Worm (Caenorhabditis elegans) whole organism, L4 larva: ENCODE results near the gene Y46G5A.34.

Source experiments
- F10B5.3 ChIP-seq: sonication (generic microtip); optimal IDR thresholded peaks from 2 replicates; lab custom pipeline; 2016; ENCODE audit warnings: mild to moderate bottlenecking, missing genetic modification characterization, missing compliant biosample characterization
- R02D3.7 ChIP-seq: fragments of 150-350 bp; sonication (generic microtip); optimal IDR thresholded peaks from 3 replicates; lab custom pipeline; 2014; ENCODE audit warnings: missing biosample characterization, missing genetic modification characterization
- T20F7.1 ChIP-seq: fragments of 200-800 bp; sonication (Bioruptor generic); optimal IDR thresholded peaks from 2 replicates; lab custom pipeline; 2018; ENCODE audit warnings: mild to moderate bottlenecking, missing genetic modification characterization, missing compliant biosample characterization
- Y105C5A.15 ChIP-seq: fragments of 200-800 bp; sonication (Bioruptor generic); IDR thresholded peaks from 2 replicates; pipeline ENCODE4 v1.3.6; 2022; ENCODE audit warnings: missing genetic modification characterization, missing compliant biosample characterization
- Y5F2A.4 ChIP-seq: fragments of 200-800 bp; sonication (Bioruptor generic); optimal IDR thresholded peaks from 2 replicates; lab custom pipeline; 2018; ENCODE audit warnings: mild to moderate bottlenecking, missing genetic modification characterization, missing compliant biosample characterization
- ZK546.5 ChIP-seq, 2 experiments: sonication (generic microtip); optimal IDR thresholded peaks; 2 replicates each; lab custom pipeline; 2017; ENCODE audit warnings: missing biosample characterization in 2 of 2, missing genetic modification characterization in 2 of 2
- aly-2 ChIP-seq: sonication (generic microtip); optimal IDR thresholded peaks from 2 replicates; lab custom pipeline; 2018; ENCODE audit warnings: missing biosample characterization, missing genetic modification characterization
- arid-1 ChIP-seq: fragments of 200-800 bp; sonication (Bioruptor generic); conservative IDR thresholded peaks from 2 replicates; pipeline ENCODE4 v1.3.6; 2022; ENCODE audit warnings: missing genetic modification reagents, missing genetic modification characterization, missing compliant biosample characterization
- ceh-44 ChIP-seq: fragments of 200-800 bp; sonication (Bioruptor generic); IDR thresholded peaks from 2 replicates; pipeline ENCODE4 v1.3.6; 2022; ENCODE audit warnings: missing genetic modification reagents, missing genetic modification characterization, missing compliant biosample characterization
- ceh-62 ChIP-seq: sonication (generic microtip); optimal IDR thresholded peaks from 2 replicates; lab custom pipeline; 2017; ENCODE audit warnings: missing biosample characterization, missing genetic modification characterization
- ces-1 ChIP-seq: fragments of 150-350 bp; sonication (generic microtip); optimal IDR thresholded peaks from 4 replicates; lab custom pipeline; 2014; ENCODE audit warnings: missing biosample characterization, missing genetic modification reagents, missing genetic modification characterization
- cey-2 ChIP-seq: sonication (generic microtip); optimal IDR thresholded peaks from 3 replicates; lab custom pipeline; 2017; ENCODE audit warnings: missing genetic modification characterization, mild to moderate bottlenecking, missing compliant biosample characterization, antibody characterized with exemption, borderline replicate concordance; ENCODE audit not compliant: insufficient read depth
- ctbp-1 ChIP-seq: fragments of 200-800 bp; sonication (Bioruptor generic); IDR thresholded peaks from 2 replicates; pipeline ENCODE4 v1.3.6; 2022; ENCODE audit warnings: missing genetic modification reagents, missing genetic modification characterization, missing compliant biosample characterization
- daf-12 ChIP-seq: fragments of 150-350 bp; optimal IDR thresholded peaks from 2 replicates; lab custom pipeline; 2014; ENCODE audit warnings: missing biosample characterization, missing genetic modification reagents, missing genetic modification characterization
- duxl-1 ChIP-seq: sonication (generic microtip); optimal IDR thresholded peaks from 2 replicates; lab custom pipeline; 2016; ENCODE audit warnings: mild to moderate bottlenecking, missing genetic modification characterization, moderate library complexity, missing compliant biosample characterization; ENCODE audit not compliant: poor library complexity
- dve-1 ChIP-seq: sonication (generic microtip); optimal IDR thresholded peaks from 2 replicates; lab custom pipeline; 2017; ENCODE audit warnings: antibody characterized with exemption, mild to moderate bottlenecking, missing genetic modification characterization, missing compliant biosample characterization; ENCODE audit not compliant: insufficient read depth
- egl-27 ChIP-seq: sonication (generic microtip); optimal IDR thresholded peaks from 3 replicates; lab custom pipeline; 2017; ENCODE audit warnings: missing biosample characterization, missing genetic modification reagents, missing genetic modification characterization
- gei-8 ChIP-seq: fragments of 200-800 bp; sonication (Bioruptor generic); optimal IDR thresholded peaks from 2 replicates; lab custom pipeline; 2018; ENCODE audit warnings: mild to moderate bottlenecking, missing genetic modification characterization, missing compliant biosample characterization
- hlh-11 ChIP-seq: fragments of 200-800 bp; sonication (Bioruptor generic); optimal IDR thresholded peaks from 2 replicates; lab custom pipeline; 2018; ENCODE audit warnings: mild to moderate bottlenecking, missing genetic modification characterization, missing compliant biosample characterization
- hlh-30 ChIP-seq: sonication (generic microtip); optimal IDR thresholded peaks from 2 replicates; lab custom pipeline; 2017; ENCODE audit warnings: antibody characterized with exemption, mild to moderate bottlenecking, missing genetic modification characterization, missing compliant biosample characterization; ENCODE audit not compliant: insufficient read depth
- hmg-1.1 ChIP-seq: fragments of 200-800 bp; sonication (Bioruptor generic); IDR thresholded peaks from 2 replicates; pipeline ENCODE4 v1.3.6; 2022; ENCODE audit warnings: missing genetic modification reagents, missing genetic modification characterization, missing compliant biosample characterization
- jun-1 ChIP-seq: fragments of 150-350 bp; optimal IDR thresholded peaks from 2 replicates; lab custom pipeline; 2014; ENCODE audit warnings: missing biosample characterization, missing genetic modification reagents, missing genetic modification characterization
- lin-1 ChIP-seq: fragments of 200-800 bp; sonication (Bioruptor generic); IDR thresholded peaks from 2 replicates; pipeline ENCODE4 v1.3.6; 2022; ENCODE audit warnings: missing genetic modification reagents, missing genetic modification characterization, missing compliant biosample characterization
- lin-29 ChIP-seq: fragments of 200-800 bp; sonication (Bioruptor generic); IDR thresholded peaks from 2 replicates; pipeline ENCODE4 v1.3.6; 2022; ENCODE audit warnings: missing genetic modification reagents, missing genetic modification characterization, missing compliant biosample characterization
- lin-38 ChIP-seq: fragments of 200-800 bp; sonication (Bioruptor generic); IDR thresholded peaks from 2 replicates; pipeline ENCODE4 v1.3.6; 2022; ENCODE audit warnings: missing genetic modification reagents, missing genetic modification characterization, missing compliant biosample characterization
- lsy-2 ChIP-seq, 2 experiments: fragments of 150-350 bp in 1 of 2; sonication (generic microtip) in 1 of 2; optimal IDR thresholded peaks; 2 replicates each; lab custom pipeline; 2014 to 2017; ENCODE audit warnings: missing biosample characterization in 2 of 2, missing genetic modification characterization in 2 of 2
- madf-9 ChIP-seq: fragments of 200-800 bp; sonication (Bioruptor generic); conservative IDR thresholded peaks from 2 replicates; pipeline ENCODE4 v1.3.6; 2022; ENCODE audit warnings: missing genetic modification reagents, missing genetic modification characterization, missing compliant biosample characterization
- mes-2 ChIP-seq: sonication (generic microtip); optimal IDR thresholded peaks from 2 replicates; lab custom pipeline; 2016; ENCODE audit warnings: missing genotype, mild to moderate bottlenecking, missing genetic modification characterization, missing compliant biosample characterization; ENCODE audit not compliant: poor library complexity, severe bottlenecking
- mxl-3 ChIP-seq: fragments of 200-800 bp; sonication (Bioruptor generic); optimal IDR thresholded peaks from 2 replicates; lab custom pipeline; 2018; ENCODE audit warnings: mild to moderate bottlenecking, missing genetic modification characterization, missing compliant biosample characterization
- nhr-111 ChIP-seq: fragments of 200-800 bp; sonication (Bioruptor generic); optimal IDR thresholded peaks from 2 replicates; lab custom pipeline; 2018; ENCODE audit warnings: mild to moderate bottlenecking, missing genetic modification characterization, missing compliant biosample characterization
- nhr-28 ChIP-seq: fragments of 150-350 bp; optimal IDR thresholded peaks from 2 replicates; lab custom pipeline; 2014; ENCODE audit warnings: missing biosample characterization, missing genetic modification characterization
- nhr-48 ChIP-seq: sonication (generic microtip); optimal IDR thresholded peaks from 2 replicates; lab custom pipeline; 2016; ENCODE audit warnings: mild to moderate bottlenecking, missing genetic modification characterization, missing compliant biosample characterization
- nhr-6 ChIP-seq: fragments of 150-350 bp; optimal IDR thresholded peaks from 2 replicates; lab custom pipeline; 2014; ENCODE audit warnings: missing biosample characterization, missing genetic modification characterization
- nhr-77 ChIP-seq: fragments of 150-350 bp; optimal IDR thresholded peaks from 2 replicates; lab custom pipeline; 2014; ENCODE audit warnings: missing biosample characterization, missing genetic modification characterization
- php-3 ChIP-seq: fragments of 200-800 bp; sonication (Bioruptor generic); IDR thresholded peaks from 2 replicates; pipeline ENCODE4 v1.3.6; 2022; ENCODE audit warnings: missing genetic modification reagents, missing genetic modification characterization, missing compliant biosample characterization
- pqm-1 ChIP-seq: sonication (generic microtip); optimal IDR thresholded peaks from 2 replicates; lab custom pipeline; 2017; ENCODE audit warnings: missing biosample characterization, missing genetic modification characterization
- saeg-2 ChIP-seq: fragments of 200-800 bp; sonication (Bioruptor generic); IDR thresholded peaks from 2 replicates; pipeline ENCODE4 v1.3.6; 2022; ENCODE audit warnings: missing genetic modification reagents, missing genetic modification characterization, missing compliant biosample characterization
- sdz-12 ChIP-seq: fragments of 200-800 bp; sonication (Bioruptor generic); optimal IDR thresholded peaks from 2 replicates; lab custom pipeline; 2018; ENCODE audit warnings: mild to moderate bottlenecking, missing genetic modification characterization, missing compliant biosample characterization
- set-16 ChIP-seq: fragments of 200-800 bp; sonication (Bioruptor generic); IDR thresholded peaks from 2 replicates; pipeline ENCODE4 v1.3.6; 2022; ENCODE audit warnings: missing genetic modification reagents, missing genetic modification characterization, missing compliant biosample characterization
- skn-1 ChIP-seq: fragments of 150-350 bp; optimal IDR thresholded peaks from 2 replicates; lab custom pipeline; 2014; ENCODE audit warnings: missing biosample characterization, missing genetic modification characterization
- snpc-1.2 ChIP-seq: fragments of 200-800 bp; sonication (Bioruptor generic); IDR thresholded peaks from 2 replicates; pipeline ENCODE4 v1.3.6; 2022; ENCODE audit warnings: missing genetic modification reagents, missing genetic modification characterization, missing compliant biosample characterization
- spr-1 ChIP-seq: sonication (generic microtip); optimal IDR thresholded peaks from 2 replicates; lab custom pipeline; 2016; ENCODE audit warnings: mild to moderate bottlenecking, missing genetic modification characterization, missing compliant biosample characterization
- tra-1 ChIP-seq: fragments of 200-800 bp; sonication (Bioruptor generic); IDR thresholded peaks from 2 replicates; pipeline ENCODE4 v1.3.6; 2022; ENCODE audit warnings: missing genetic modification reagents, missing genetic modification characterization, missing compliant biosample characterization
- unc-130 ChIP-seq: sonication (generic microtip); optimal IDR thresholded peaks from 2 replicates; lab custom pipeline; 2016; ENCODE audit warnings: missing genetic modification reagents, missing genetic modification characterization, missing compliant biosample characterization
- vab-7 ChIP-seq: fragments of 200-800 bp; sonication (Bioruptor generic); IDR thresholded peaks from 2 replicates; pipeline ENCODE4 v1.3.6; 2022; ENCODE audit warnings: missing genetic modification reagents, missing genetic modification characterization, missing compliant biosample characterization
- zag-1 ChIP-seq: fragments of 150-350 bp; optimal IDR thresholded peaks from 2 replicates; lab custom pipeline; 2014; ENCODE audit warnings: missing biosample characterization, missing genetic modification characterization
- zfp-3 ChIP-seq: fragments of 200-800 bp; sonication (Bioruptor generic); conservative IDR thresholded peaks from 2 replicates; pipeline ENCODE4 v1.3.6; 2022; ENCODE audit warnings: missing genetic modification reagents, missing genetic modification characterization, missing compliant biosample characterization

Y46G5A.34 gene

DNA sequence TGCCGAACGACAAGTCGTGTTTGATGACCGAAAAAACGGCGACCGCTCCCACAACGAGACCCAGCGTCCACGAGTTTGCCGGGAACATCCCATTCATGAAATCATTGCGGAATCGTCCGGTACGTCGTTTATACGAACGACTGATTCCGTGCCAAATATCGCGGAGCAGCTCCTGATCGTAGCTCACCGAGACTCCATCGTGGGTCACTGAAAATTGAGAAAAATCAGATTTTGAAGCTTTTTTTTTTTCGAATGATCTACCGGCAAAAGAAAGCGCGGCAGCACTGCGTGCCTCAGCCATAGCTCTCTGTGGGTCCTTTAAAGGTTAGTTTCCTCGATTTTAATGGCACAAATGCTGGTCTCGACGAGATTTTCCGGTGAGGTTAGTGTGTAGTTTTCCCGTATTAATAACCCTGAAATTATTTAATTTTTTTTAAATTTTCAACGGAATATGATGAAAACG lies 19.6 kb downstream of the Y46G5A.34 start, which contains the start of gene cpt-1 (continued):
- TF ChIP-seq hlh-11 (tag; lab: Kevin White, UChicago): peak; percentile 1
- TF ChIP-seq mes-2 (tag; lab: Kevin White, UChicago): no peak
- no peak for TF ChIP-seq zag-1 (tag; lab: Kevin White, UChicago)
- no peak for TF ChIP-seq dve-1 (tag; lab: Kevin White, UChicago)
- no peak for TF ChIP-seq nhr-6
- peak; percentile 22; the same call in 1 of the 2 replicates for TF ChIP-seq set-16 (GFP tag; lab: Robert Waterston, UW)
- TF ChIP-seq ceh-44 (GFP tag; lab: Robert Waterston, UW): no peak
- TF ChIP-seq ZK546.5 (tag; optimal IDR thresholded peaks at IDR 0.05; lab: Kevin White, UChicago): no peak
- no peak for TF ChIP-seq daf-12 (tag; lab: Kevin White, UChicago)
- peak; percentile 3 for TF ChIP-seq mxl-3
- TF ChIP-seq ceh-62 (tag; lab: Kevin White, UChicago): no peak
- no peak for TF ChIP-seq aly-2
- no peak for TF ChIP-seq pqm-1
- no peak for TF ChIP-seq nhr-111 (GFP tag; lab: Kevin White, UChicago)
- TF ChIP-seq cey-2: no peak
- no peak for TF ChIP-seq vab-7
- TF ChIP-seq T20F7.1 (GFP tag; lab: Kevin White, UChicago): no peak
- no peak for TF ChIP-seq php-3 (GFP tag; lab: Robert Waterston, UW)
- no peak for TF ChIP-seq Y105C5A.15 (GFP tag; lab: Robert Waterston, UW)
- no peak for TF ChIP-seq lsy-2 (tag; optimal IDR thresholded peaks at IDR 0.05; lab: Kevin White, UChicago)
- TF ChIP-seq R02D3.7 (tag; lab: Kevin White, UChicago): no peak
- no peak for TF ChIP-seq zfp-3 (GFP tag; lab: Robert Waterston, UW)
- no peak for TF ChIP-seq unc-130 (GFP tag; lab: Kevin White, UChicago)
- no peak for TF ChIP-seq skn-1 (tag; lab: Kevin White, UChicago)

DNA sequence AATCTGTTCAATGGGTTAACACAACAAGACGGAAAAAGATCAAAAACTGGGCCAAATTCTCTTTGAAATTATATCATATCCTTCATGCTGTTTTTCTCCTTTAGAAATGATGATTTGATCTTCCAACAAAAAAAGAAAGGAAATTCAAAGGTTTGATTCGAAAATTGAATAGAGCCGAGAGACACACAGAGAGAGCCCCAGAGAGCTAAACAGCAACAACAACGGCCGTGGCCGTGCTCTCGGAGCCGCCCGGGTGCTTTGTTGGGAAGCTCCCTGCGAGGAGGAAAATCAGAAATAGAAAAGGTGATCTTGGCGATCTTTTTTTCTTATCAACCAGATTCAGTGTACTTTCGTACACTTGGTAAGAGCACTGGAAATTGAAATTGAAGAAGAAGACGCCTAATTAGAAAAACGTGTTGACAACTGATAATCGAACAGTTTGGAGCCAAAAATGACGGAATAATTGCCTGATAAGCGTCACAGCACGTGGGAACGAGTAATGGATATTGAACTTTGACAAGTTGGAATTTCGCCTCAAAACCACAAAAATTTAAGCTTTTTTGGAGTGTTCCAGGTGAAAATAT lies 20.8 kb downstream of the Y46G5A.34 start:
- TF ChIP-seq ctbp-1 (GFP tag; lab: Robert Waterston, UW) (no peak; the same call in 1 of the 2 replicates), hlh-11 (tag; lab: Kevin White, UChicago) (peak; percentile 61), lin-38 (GFP tag; lab: Robert Waterston, UW) (0 out of 2 replicates have a peak, but pooled peaks have one; percentile 5), arid-1 (GFP tag; lab: Robert Waterston, UW) (0 out of 2 replicates have a peak, but pooled peaks have one; percentile 10), saeg-2 (GFP tag; lab: Robert Waterston, UW) (no peak), nhr-111 (GFP tag; lab: Kevin White, UChicago) (no peak), dve-1 (tag; lab: Kevin White, UChicago) (peak; percentile 63), Y5F2A.4 (no peak), gei-8 (no peak), duxl-1 (tag; lab: Kevin White, UChicago) (no peak), ZK546.5 (tag; optimal IDR thresholded peaks at IDR 0.05; lab: Kevin White, UChicago) (no peak), tra-1 (0 out of 2 replicates have a peak, but pooled peaks have one; percentile 11), ces-1 (GFP tag; lab: Kevin White, UChicago) (no peak), nhr-48 (tag; lab: Kevin White, UChicago) (no peak), daf-12 (tag; lab: Kevin White, UChicago) (no peak), spr-1 (tag; lab: Kevin White, UChicago) (no peak), F10B5.3 (tag; lab: Kevin White, UChicago) (no peak), jun-1 (no peak), lin-29 (GFP tag; lab: Robert Waterston, UW) (no peak), php-3 (GFP tag; lab: Robert Waterston, UW) (peak; percentile 58; the same call in 1 of the 2 replicates), madf-9 (no peak), lsy-2 (tag; optimal IDR thresholded peaks at IDR 0.05; lab: Kevin White, UChicago) (peak in 1 of 2 experiments; percentile 35), egl-27 (no peak), T20F7.1 (GFP tag; lab: Kevin White, UChicago) (peak; percentile 27), hlh-30 (tag; lab: Kevin White, UChicago) (peak; percentile 9), nhr-28 (tag; lab: Kevin White, UChicago) (peak; percentile 36), lin-1 (GFP tag; lab: Robert Waterston, UW) (0 out of 2 replicates have a peak, but pooled peaks have one; percentile 15), nhr-77 (tag; lab: Kevin White, UChicago) (peak; percentile 32), hmg-1.1 (GFP tag; lab: Robert Waterston, UW) (no peak; the same call in 1 of the 2 replicates), snpc-1.2 (peak; percentile 10; the same call in 1 of the 2 replicates), sdz-12 (peak; percentile 48)
